Fruit fly (Drosophila melanogaster): ENCODE measurements around the gene glec.

glec gene

DNA sequence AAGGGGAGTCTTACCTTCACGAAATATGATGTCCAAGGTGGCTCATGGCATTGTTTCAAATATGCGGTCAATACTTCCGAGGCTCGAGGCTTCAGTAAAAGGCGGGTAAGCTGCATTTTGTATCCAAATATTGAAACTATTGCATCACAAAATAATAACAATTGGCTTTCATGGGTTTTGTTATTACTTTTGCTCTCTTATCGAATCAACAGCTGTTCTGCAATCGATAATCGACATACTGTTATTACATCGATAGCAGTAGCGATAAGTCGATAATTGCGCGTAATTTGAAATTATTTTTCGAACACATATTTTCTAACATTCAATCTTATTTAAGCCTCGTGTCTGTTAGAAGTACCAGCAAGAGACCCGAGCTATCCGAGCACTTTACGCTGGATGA, 22.4 kb upstream of the glec start, which contains the start of gene CG34148 (continued):
- peak; percentile 91 for TF ChIP-seq zen2 (GFP tag; IDR thresholded peaks at IDR 0.05; ENCODE audit: partially characterized antibody)
- peak; percentile 68; the same call in 2 of the 3 replicates for TF ChIP-seq Opbp (GFP tag; IDR thresholded peaks at IDR 0.05; ENCODE audit: partially characterized antibody)
- TF ChIP-seq Dll (GFP tag; IDR thresholded peaks at IDR 0.05; ENCODE audit: partially characterized antibody), result peak; percentile 82
- TF ChIP-seq vnd (GFP tag; IDR thresholded peaks at IDR 0.05; ENCODE audit: partially characterized antibody), result peak; percentile 67; the same call in 2 of the 3 replicates
- TF ChIP-seq E2f2 (GFP tag; IDR thresholded peaks at IDR 0.05), result peak; percentile 92
- peak; percentile 81 for TF ChIP-seq Dref (GFP tag; IDR thresholded peaks at IDR 0.05)
- TF ChIP-seq CG16813 (GFP tag; IDR thresholded peaks at IDR 0.05; ENCODE audit: partially characterized antibody), result peak; percentile 61; the same call in 2 of the 3 replicates
- 0 out of 4 replicates have a peak, but pooled peaks have one; percentile 81 for TF ChIP-seq chinmo (GFP tag; IDR thresholded peaks at IDR 0.05; ENCODE audit: partially characterized antibody)
- TF ChIP-seq Sry-δ (GFP tag; optimal IDR thresholded peaks at IDR 0.05), result peak; percentile 28
- TF ChIP-seq bbx (GFP tag; IDR thresholded peaks at IDR 0.05; ENCODE audit: partially characterized antibody), result peak; percentile 80
- peak; percentile 60 for TF ChIP-seq MESR4 (GFP tag; optimal IDR thresholded peaks at IDR 0.05)
- no peak for TF ChIP-seq CG14441 (GFP tag; IDR thresholded peaks at IDR 0.05)
- TF ChIP-seq Atf-2 (GFP tag; optimal IDR thresholded peaks at IDR 0.05), result no peak
- peak; percentile 73 for TF ChIP-seq unc-4 (GFP tag; IDR thresholded peaks at IDR 0.05; ENCODE audit: partially characterized antibody)
- no peak for TF ChIP-seq CG15479 (GFP tag; optimal IDR thresholded peaks at IDR 0.05)
- TF ChIP-seq CG4707 (GFP tag; optimal IDR thresholded peaks at IDR 0.05), result no peak
- TF ChIP-seq MBD-R2 (GFP tag; IDR thresholded peaks at IDR 0.05), result peak; percentile 69
- peak; percentile 55 for TF ChIP-seq BEAF-32 (GFP tag; optimal IDR thresholded peaks at IDR 0.05)
- peak; percentile 65; the same call in 1 of the 2 replicates for TF ChIP-seq amos (GFP tag; IDR thresholded peaks at IDR 0.05; ENCODE audit: partially characterized antibody)
- TF ChIP-seq crp (GFP tag; optimal IDR thresholded peaks at IDR 0.05), result peak; percentile 45 to 90
- TF ChIP-seq nerfin-2 (GFP tag; IDR thresholded peaks at IDR 0.05; ENCODE audit: partially characterized antibody), result peak; percentile 80
- peak; percentile 83 for TF ChIP-seq CG13287 (GFP tag; IDR thresholded peaks at IDR 0.05; ENCODE audit: partially characterized antibody)
- peak; percentile 87 for TF ChIP-seq HLH4C (GFP tag; IDR thresholded peaks at IDR 0.05; ENCODE audit: partially characterized antibody)
- TF ChIP-seq CG11247 (GFP tag; IDR thresholded peaks at IDR 0.05), result no peak
- peak in 1 of 2 experiments; percentile 94 for TF ChIP-seq Pdp1 (GFP tag; optimal IDR thresholded peaks at IDR 0.05)
- peak; percentile 90 for TF ChIP-seq tna (GFP tag; IDR thresholded peaks at IDR 0.05; ENCODE audit: partially characterized antibody)
- no peak for TF ChIP-seq CG4328 (GFP tag; optimal IDR thresholded peaks at IDR 0.05)
- TF ChIP-seq hbn (GFP tag; IDR thresholded peaks at IDR 0.05; ENCODE audit: partially characterized antibody), result peak; percentile 77
- TF ChIP-seq stwl (tag; optimal IDR thresholded peaks at IDR 0.05), result peak; percentile 53
- no peak for TF ChIP-seq zf30C (GFP tag; optimal IDR thresholded peaks at IDR 0.05)
- TF ChIP-seq Doc3 (GFP tag; IDR thresholded peaks at IDR 0.05; ENCODE audit: partially characterized antibody), result peak; percentile 60; the same call in 2 of the 3 replicates
- peak; percentile 74 for TF ChIP-seq Scr (GFP tag; IDR thresholded peaks at IDR 0.05; ENCODE audit: partially characterized antibody)
- peak; percentile 36; the same call in 1 of the 2 replicates for TF ChIP-seq inv (GFP tag; IDR thresholded peaks at IDR 0.05; ENCODE audit: partially characterized antibody)
- TF ChIP-seq CG34224 (GFP tag; IDR thresholded peaks at IDR 0.05; ENCODE audit: partially characterized antibody), result peak; percentile 90
- TF ChIP-seq sna (GFP tag; IDR thresholded peaks at IDR 0.05; ENCODE audit: partially characterized antibody), result peak; percentile 88
- TF ChIP-seq CG2129 (GFP tag; IDR thresholded peaks at IDR 0.05; ENCODE audit: partially characterized antibody), result peak; percentile 51
- peak; percentile 74 for TF ChIP-seq CG2116 (GFP tag; optimal IDR thresholded peaks at IDR 0.05)
- peak; percentile 63; the same call in 1 of the 3 replicates for TF ChIP-seq hb (GFP tag; IDR thresholded peaks at IDR 0.05; ENCODE audit: partially characterized antibody)
- no peak for TF ChIP-seq CG8281 (tag; optimal IDR thresholded peaks at IDR 0.05)
- peak; percentile 32 for TF ChIP-seq pzg (GFP tag; optimal IDR thresholded peaks at IDR 0.05)
- TF ChIP-seq CG10267 (tag; optimal IDR thresholded peaks at IDR 0.05), result peak; percentile 34
- peak; percentile 67; the same call in 2 of the 3 replicates for TF ChIP-seq mld (GFP tag; IDR thresholded peaks at IDR 0.05; ENCODE audit: partially characterized antibody)
- TF ChIP-seq Dp (GFP tag; optimal IDR thresholded peaks at IDR 0.05), result peak; percentile 89
